Worm (Caenorhabditis elegans): Measurements from ENCODE around the gene sel-13.

ce11 chrIII:4688356-4688755 is 11.7 kb downstream of the sel-13 start, which contains the start of gene tag-243:
- no peak for TF ChIP-seq bed-3 (GFP tag; optimal IDR thresholded peaks at IDR 0.05)
- no peak for TF ChIP-seq unc-62 (GFP tag; optimal IDR thresholded peaks at IDR 0.05)
